Fruit fly (Drosophila melanogaster): ENCODE measurements around the gene Ugt36A1.

DNA sequence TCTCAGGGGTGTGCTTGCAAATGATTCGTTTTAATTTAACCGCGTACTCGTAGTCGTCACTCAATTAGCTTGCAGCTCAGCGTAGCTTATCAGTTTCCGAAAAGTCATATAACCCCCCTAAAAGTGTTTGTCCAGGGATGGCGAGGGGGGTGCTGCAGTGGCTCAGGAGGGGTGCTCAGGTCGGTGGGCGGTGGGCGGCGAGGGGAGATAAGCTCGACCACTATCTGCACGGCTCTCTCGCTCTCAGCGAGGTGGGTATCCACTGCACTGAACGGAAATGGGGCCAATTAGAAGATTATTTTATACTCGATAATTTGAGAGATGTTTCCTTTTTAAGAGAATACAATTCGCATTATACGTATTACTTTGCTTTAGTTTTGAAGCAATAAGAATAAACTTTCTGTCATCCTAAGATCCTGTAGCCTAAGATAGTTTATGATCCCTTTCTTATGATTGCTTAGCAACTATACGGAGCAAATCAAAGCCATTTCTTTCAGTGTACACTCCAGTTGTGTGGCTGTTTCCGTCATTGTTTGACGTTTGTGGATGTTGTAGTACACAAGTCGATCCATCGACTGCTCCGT, 45.6 kb upstream of the Ugt36A1 start:
- TF ChIP-seq ey (GFP tag; optimal IDR thresholded peaks at IDR 0.05) (peak; percentile 72), fru (GFP tag; optimal IDR thresholded peaks at IDR 0.05) (peak; percentile 47), h (GFP tag; optimal IDR thresholded peaks at IDR 0.05) (peak; percentile 51), Hr78 (GFP tag; optimal IDR thresholded peaks at IDR 0.05) (no peak), Dfd (GFP tag; optimal IDR thresholded peaks at IDR 0.05) (no peak), Mio (GFP tag; optimal IDR thresholded peaks at IDR 0.05) (no peak), usp (GFP tag; optimal IDR thresholded peaks at IDR 0.05) (no peak), CG9705 (GFP tag; optimal IDR thresholded peaks at IDR 0.05) (peak; percentile 70), pan (optimal IDR thresholded peaks at IDR 0.05) (no peak), CrebA (GFP tag; optimal IDR thresholded peaks at IDR 0.05; ENCODE audit: borderline replicate concordance) (no peak), Jra (GFP tag; optimal IDR thresholded peaks at IDR 0.05) (no peak), rgr (GFP tag; optimal IDR thresholded peaks at IDR 0.05) (peak; percentile 66)

Measured in whole organism, wandering third instar larva.